In the genomic region with DNA sequence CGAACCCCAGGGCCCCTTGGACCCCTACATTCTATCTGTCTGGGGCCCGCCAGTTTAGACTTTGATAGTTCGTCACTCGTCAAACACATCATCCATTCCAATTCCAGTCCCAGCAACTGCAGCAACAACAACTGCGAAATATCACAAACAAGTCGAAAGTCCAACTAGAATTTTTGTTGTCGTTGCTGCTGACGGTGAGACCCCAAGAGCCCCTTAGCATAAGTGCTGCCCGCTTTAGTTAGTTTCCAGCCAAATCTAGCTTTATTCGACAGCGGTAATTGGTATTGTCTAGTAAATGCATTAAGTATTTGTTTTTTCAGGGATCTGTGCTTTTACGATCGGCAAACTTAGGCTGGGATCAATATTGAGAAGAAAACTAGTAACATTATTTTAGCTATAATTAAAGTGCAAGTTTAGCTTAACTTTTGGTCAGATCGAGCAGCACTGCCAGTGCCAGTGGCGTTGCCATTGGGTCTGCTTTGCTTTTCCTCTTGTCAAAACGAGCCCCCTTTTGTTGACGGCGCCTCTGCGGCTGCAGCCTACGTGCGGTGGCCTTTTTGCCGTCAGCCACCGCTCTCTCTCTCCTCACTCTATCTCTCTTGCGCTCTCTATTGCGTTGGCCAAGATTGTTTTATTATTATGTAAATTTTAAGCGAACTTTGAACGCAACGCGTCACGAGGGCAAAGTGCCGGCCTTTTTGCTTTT, we compare ENCODE assay signal across 1 fruit fly cellular context.
TF ChIP-seq lines count a peak whose summit lies in the region.

No protein-coding gene starts in this region.

TF ChIP-seq in whole organism, embryonic, 481 proteins besides CTCF, POLR2A, EP300 and RAD21 (continued from another document and continues in another):
- TF ChIP-seq CG33213 (GFP tag; optimal IDR thresholded peaks at IDR 0.05; lab: Kevin White, UChicago) (peak; percentile 81), CG6175 (GFP tag; IDR thresholded peaks at IDR 0.05; lab: Robert Waterston, UW) (peak; percentile 71), CG18262 (tag; optimal IDR thresholded peaks at IDR 0.05; lab: Kevin White, UChicago) (peak; percentile 77), PHDP (tag; optimal IDR thresholded peaks at IDR 0.05; lab: Kevin White, UChicago) (peak; percentile 85), Sry-β (GFP tag; optimal IDR thresholded peaks at IDR 0.05; lab: Kevin White, UChicago) (peak; percentile 97), ac (GFP tag; optimal IDR thresholded peaks at IDR 0.05; lab: Kevin White, UChicago) (no peak), CkIIα-i1 (GFP tag; IDR thresholded peaks at IDR 0.05; lab: Robert Waterston, UW) (peak; percentile 71; the same call in 1 of the 2 replicates), CG34376 (GFP tag; optimal IDR thresholded peaks at IDR 0.05; lab: Kevin White, UChicago) (peak; percentile 95), hb (GFP tag; IDR thresholded peaks at IDR 0.05; lab: Robert Waterston, UW; ENCODE audit: partially characterized antibody) (no peak), Med (GFP tag; lab: Kevin White, UChicago) (peak; percentile 98), CG11695 (GFP tag; IDR thresholded peaks at IDR 0.05; lab: Robert Waterston, UW) (peak; percentile 83), Bgb (GFP tag; IDR thresholded peaks at IDR 0.05; lab: Robert Waterston, UW; ENCODE audit: partially characterized antibody) (0 out of 2 replicates have a peak, but pooled peaks have one; percentile 27), CG7357 (GFP tag; IDR thresholded peaks at IDR 0.05; lab: Robert Waterston, UW) (peak; percentile 76), CG7963 (GFP tag; IDR thresholded peaks at IDR 0.05; lab: Robert Waterston, UW; ENCODE audit: partially characterized antibody) (no peak), Mad (GFP tag; optimal IDR thresholded peaks at IDR 0.05; lab: Kevin White, UChicago) (peak; percentile 86), inv (GFP tag; IDR thresholded peaks at IDR 0.05; lab: Robert Waterston, UW; ENCODE audit: partially characterized antibody) (no peak), Hmx (GFP tag; optimal IDR thresholded peaks at IDR 0.05; lab: Kevin White, UChicago) (peak; percentile 70), CG5245 (GFP tag; optimal IDR thresholded peaks at IDR 0.05; lab: Kevin White, UChicago) (peak; percentile 84), da (GFP tag; optimal IDR thresholded peaks at IDR 0.05; lab: Kevin White, UChicago) (peak; percentile 76), gce (GFP tag; IDR thresholded peaks at IDR 0.05; lab: Robert Waterston, UW) (peak; percentile 51; the same call in 1 of the 3 replicates), Abd-B (GFP tag; optimal IDR thresholded peaks at IDR 0.05; lab: Kevin White, UChicago) (peak; percentile 76), ara (GFP tag; IDR thresholded peaks at IDR 0.05; lab: Robert Waterston, UW) (peak; percentile 68), CG8089 (GFP tag; optimal IDR thresholded peaks at IDR 0.05; lab: Kevin White, UChicago) (peak; percentile 81), zfh2 (GFP tag; optimal IDR thresholded peaks at IDR 0.05; lab: Kevin White, UChicago) (peak; percentile 93), Kr (GFP tag; optimal IDR thresholded peaks at IDR 0.05; lab: Kevin White, UChicago) (no peak), CoRest (tag; optimal IDR thresholded peaks at IDR 0.05; lab: Kevin White, UChicago) (peak; percentile 86), Tbp (GFP tag; optimal IDR thresholded peaks at IDR 0.05; lab: Kevin White, UChicago) (no peak), CG16815 (GFP tag; optimal IDR thresholded peaks at IDR 0.05; lab: Kevin White, UChicago) (peak; percentile 80), CG7987 (GFP tag; optimal IDR thresholded peaks at IDR 0.05; lab: Kevin White, UChicago) (peak; percentile 77), chm (GFP tag; IDR thresholded peaks at IDR 0.05; lab: Robert Waterston, UW) (peak; percentile 93), twi (tag; optimal IDR thresholded peaks at IDR 0.05; lab: Kevin White, UChicago) (peak; percentile 68), D19B (GFP tag; optimal IDR thresholded peaks at IDR 0.05; lab: Kevin White, UChicago) (peak; percentile 72), CG1602 (GFP tag; optimal IDR thresholded peaks at IDR 0.05; lab: Kevin White, UChicago) (peak; percentile 85), pb (GFP tag; optimal IDR thresholded peaks at IDR 0.05; lab: Kevin White, UChicago) (peak; percentile 86), tin (GFP tag; optimal IDR thresholded peaks at IDR 0.05; lab: Kevin White, UChicago) (peak; percentile 93), pan (optimal IDR thresholded peaks at IDR 0.05; lab: Kevin White, UChicago) (no peak), pan (GFP tag; optimal IDR thresholded peaks at IDR 0.05 in 1 of 2, IDR thresholded peaks at IDR 0.05 in 1 of 2) (peak in 1 of 2 experiments; percentile 89), dpn (GFP tag; optimal IDR thresholded peaks at IDR 0.05; lab: Kevin White, UChicago) (peak; percentile 93 to 94), vfl (GFP tag; optimal IDR thresholded peaks at IDR 0.05; lab: Kevin White, UChicago) (peak; percentile 86), sob (GFP tag; IDR thresholded peaks at IDR 0.05; lab: Robert Waterston, UW) (peak; percentile 91), dysf (GFP tag; IDR thresholded peaks at IDR 0.05; lab: Robert Waterston, UW) (peak; percentile 93), CG8290 (GFP tag; optimal IDR thresholded peaks at IDR 0.05; lab: Kevin White, UChicago) (peak; percentile 84), CG8290 (tag; optimal IDR thresholded peaks at IDR 0.05; lab: Kevin White, UChicago) (peak in 1 of 2 experiments; percentile 96), Lim3 (GFP tag; IDR thresholded peaks at IDR 0.05; lab: Robert Waterston, UW) (no peak), Fer1 (GFP tag; optimal IDR thresholded peaks at IDR 0.05; lab: Kevin White, UChicago) (peak; percentile 94), jing (GFP tag; optimal IDR thresholded peaks at IDR 0.05; lab: Kevin White, UChicago) (peak; percentile 71), CG6254 (GFP tag; optimal IDR thresholded peaks at IDR 0.05; lab: Kevin White, UChicago) (peak; percentile 63), Oli (tag; optimal IDR thresholded peaks at IDR 0.05; lab: Kevin White, UChicago) (peak; percentile 87), Dek (tag; optimal IDR thresholded peaks at IDR 0.05; lab: Kevin White, UChicago) (peak; percentile 80), CG17568 (GFP tag; optimal IDR thresholded peaks at IDR 0.05; lab: Kevin White, UChicago) (peak; percentile 77), CG17612 (GFP tag; IDR thresholded peaks at IDR 0.05; lab: Robert Waterston, UW) (peak; percentile 76), tap (tag; optimal IDR thresholded peaks at IDR 0.05; lab: Kevin White, UChicago) (peak; percentile 72), Dip2 (GFP tag; IDR thresholded peaks at IDR 0.05; lab: Robert Waterston, UW) (peak; percentile 39), Hr3 (GFP tag; optimal IDR thresholded peaks at IDR 0.05; lab: Kevin White, UChicago) (peak; percentile 90), Dp (GFP tag; optimal IDR thresholded peaks at IDR 0.05; lab: Kevin White, UChicago) (no peak), stc (GFP tag; IDR thresholded peaks at IDR 0.05; lab: Robert Waterston, UW) (peak; percentile 78), cg (GFP tag; optimal IDR thresholded peaks at IDR 0.05; lab: Kevin White, UChicago) (no peak), C15 (GFP tag; IDR thresholded peaks at IDR 0.05; lab: Robert Waterston, UW) (peak; percentile 69; the same call in 1 of the 3 replicates), CG2129 (GFP tag; IDR thresholded peaks at IDR 0.05; lab: Robert Waterston, UW; ENCODE audit: partially characterized antibody) (no peak), CG10462 (GFP tag; optimal IDR thresholded peaks at IDR 0.05; lab: Kevin White, UChicago) (peak; percentile 63), HLH4C (GFP tag; IDR thresholded peaks at IDR 0.05; lab: Robert Waterston, UW; ENCODE audit: partially characterized antibody) (no peak), CG2202 (tag; optimal IDR thresholded peaks at IDR 0.05; lab: Kevin White, UChicago) (peak; percentile 64), al (GFP tag; IDR thresholded peaks at IDR 0.05; lab: Robert Waterston, UW) (peak; percentile 85), insv (GFP tag; optimal IDR thresholded peaks at IDR 0.05; lab: Kevin White, UChicago) (peak; percentile 17 to 64), ab (GFP tag; optimal IDR thresholded peaks at IDR 0.05; lab: Kevin White, UChicago) (peak; percentile 83), CG10543 (GFP tag; optimal IDR thresholded peaks at IDR 0.05; lab: Kevin White, UChicago) (peak; percentile 95), fd96Cb (tag; optimal IDR thresholded peaks at IDR 0.05; lab: Kevin White, UChicago) (peak; percentile 80), crp (GFP tag; optimal IDR thresholded peaks at IDR 0.05; lab: Kevin White, UChicago) (peak in 1 of 2 experiments; percentile 42), Hr78 (GFP tag; optimal IDR thresholded peaks at IDR 0.05; lab: Kevin White, UChicago) (peak in 1 of 2 experiments; percentile 95), CG7556 (GFP tag; optimal IDR thresholded peaks at IDR 0.05; lab: Kevin White, UChicago) (peak; percentile 93), pzg (GFP tag; optimal IDR thresholded peaks at IDR 0.05; lab: Kevin White, UChicago) (peak; percentile 28), CG9215 (GFP tag; IDR thresholded peaks at IDR 0.05; lab: Robert Waterston, UW) (peak; percentile 81), h (optimal IDR thresholded peaks at IDR 0.05; lab: Kevin White, UChicago) (no peak), Sox102F (GFP tag; optimal IDR thresholded peaks at IDR 0.05; lab: Kevin White, UChicago) (peak; percentile 85), CG3163 (GFP tag; optimal IDR thresholded peaks at IDR 0.05; lab: Kevin White, UChicago) (peak; percentile 86), CG16779 (GFP tag; IDR thresholded peaks at IDR 0.05; lab: Robert Waterston, UW) (peak; percentile 92), CG2199 (GFP tag; IDR thresholded peaks at IDR 0.05; lab: Robert Waterston, UW) (no peak), CG12104 (GFP tag; optimal IDR thresholded peaks at IDR 0.05; lab: Kevin White, UChicago) (peak; percentile 84), onecut (GFP tag; IDR thresholded peaks at IDR 0.05; lab: Robert Waterston, UW) (peak; percentile 94), gsb-n (tag; optimal IDR thresholded peaks at IDR 0.05; lab: Kevin White, UChicago) (peak; percentile 70), hbn (GFP tag; IDR thresholded peaks at IDR 0.05; lab: Robert Waterston, UW; ENCODE audit: partially characterized antibody) (no peak), CG8944 (GFP tag; optimal IDR thresholded peaks at IDR 0.05; lab: Kevin White, UChicago) (peak; percentile 88), CG1529 (GFP tag; optimal IDR thresholded peaks at IDR 0.05; lab: Kevin White, UChicago) (peak; percentile 71), trh (GFP tag; optimal IDR thresholded peaks at IDR 0.05; lab: Kevin White, UChicago) (peak; percentile 64), lov (optimal IDR thresholded peaks at IDR 0.05; lab: Kevin White, UChicago) (no peak), lov (GFP tag; IDR thresholded peaks at IDR 0.05; lab: Robert Waterston, UW) (peak; percentile 80; the same call in 1 of the 3 replicates), grau (tag; optimal IDR thresholded peaks at IDR 0.05; lab: Kevin White, UChicago) (peak; percentile 89), sd (tag; optimal IDR thresholded peaks at IDR 0.05; lab: Kevin White, UChicago) (peak; percentile 62), br (optimal IDR thresholded peaks at IDR 0.05; lab: Kevin White, UChicago) (no peak), CG4360 (GFP tag; IDR thresholded peaks at IDR 0.05; lab: Robert Waterston, UW) (peak; percentile 76), pros (GFP tag; optimal IDR thresholded peaks at IDR 0.05; lab: Kevin White, UChicago) (peak; percentile 23), kah (GFP tag; optimal IDR thresholded peaks at IDR 0.05; lab: Kevin White, UChicago) (peak; percentile 77), CG6854 (GFP tag; optimal IDR thresholded peaks at IDR 0.05; lab: Kevin White, UChicago) (peak; percentile 83), yki (optimal IDR thresholded peaks at IDR 0.05; lab: Kevin White, UChicago) (no peak), CG10959 (GFP tag; IDR thresholded peaks at IDR 0.05; lab: Robert Waterston, UW) (peak; percentile 72), bowl (GFP tag; IDR thresholded peaks at IDR 0.05; lab: Robert Waterston, UW) (peak; percentile 74), Sox100B (GFP tag; optimal IDR thresholded peaks at IDR 0.05; lab: Kevin White, UChicago) (peak; percentile 84), CG9932 (GFP tag; IDR thresholded peaks at IDR 0.05; lab: Robert Waterston, UW) (peak; percentile 95), luna (GFP tag; optimal IDR thresholded peaks at IDR 0.05; lab: Kevin White, UChicago) (peak; percentile 91), fu2 (GFP tag; optimal IDR thresholded peaks at IDR 0.05; lab: Kevin White, UChicago) (peak; percentile 92), slou (GFP tag; optimal IDR thresholded peaks at IDR 0.05; lab: Kevin White, UChicago) (peak; percentile 82), CG12769 (tag; optimal IDR thresholded peaks at IDR 0.05; lab: Kevin White, UChicago) (peak; percentile 92), CG11696 (GFP tag; IDR thresholded peaks at IDR 0.05; lab: Robert Waterston, UW) (peak; percentile 66), ssp (GFP tag; IDR thresholded peaks at IDR 0.05; lab: Robert Waterston, UW) (peak; percentile 77), CG11085 (GFP tag; IDR thresholded peaks at IDR 0.05; lab: Robert Waterston, UW) (peak; percentile 87), CG4617 (GFP tag; optimal IDR thresholded peaks at IDR 0.05; lab: Kevin White, UChicago; ENCODE audit: borderline replicate concordance) (peak; percentile 70), ind (GFP tag; optimal IDR thresholded peaks at IDR 0.05; lab: Kevin White, UChicago) (peak; percentile 91), CG12219 (GFP tag; optimal IDR thresholded peaks at IDR 0.05; lab: Kevin White, UChicago) (peak; percentile 85), danr (GFP tag; IDR thresholded peaks at IDR 0.05; lab: Robert Waterston, UW) (peak; percentile 79), CG2116 (GFP tag; optimal IDR thresholded peaks at IDR 0.05; lab: Kevin White, UChicago) (peak; percentile 50), Elba2 (GFP tag; optimal IDR thresholded peaks at IDR 0.05; lab: Kevin White, UChicago) (no peak), CG6813 (GFP tag; optimal IDR thresholded peaks at IDR 0.05; lab: Kevin White, UChicago) (peak; percentile 73), zfh1 (GFP tag; IDR thresholded peaks at IDR 0.05; lab: Robert Waterston, UW) (peak; percentile 90), HLH54F (GFP tag; optimal IDR thresholded peaks at IDR 0.05; lab: Kevin White, UChicago) (peak; percentile 92), ranshi (GFP tag; IDR thresholded peaks at IDR 0.05; lab: Robert Waterston, UW) (peak; percentile 82), maf-S (GFP tag; optimal IDR thresholded peaks at IDR 0.05; lab: Kevin White, UChicago) (peak; percentile 88), Hr39 (optimal IDR thresholded peaks at IDR 0.05; lab: Kevin White, UChicago) (no peak), Dll (GFP tag; IDR thresholded peaks at IDR 0.05; lab: Robert Waterston, UW; ENCODE audit: partially characterized antibody) (no peak), CG10267 (tag; optimal IDR thresholded peaks at IDR 0.05; lab: Kevin White, UChicago) (peak; percentile 77), CG17328 (GFP tag; IDR thresholded peaks at IDR 0.05; lab: Robert Waterston, UW) (peak; percentile 83), Blimp-1 (GFP tag; optimal IDR thresholded peaks at IDR 0.05; lab: Kevin White, UChicago) (peak; percentile 79), Atf3 (GFP tag; optimal IDR thresholded peaks at IDR 0.05; lab: Kevin White, UChicago) (peak; percentile 88)
